Worm (Caenorhabditis elegans) whole organism, mixed stage, embryonic: ENCODE data around the gene fce-2.
A peak's percentile ranks its signal among the peaks of the same experiment; 100 is the strongest.

ENCODE experiments used
- M03D4.4 ChIP-seq: sonication (generic microtip); optimal IDR thresholded peaks from 2 replicates; lab custom pipeline; 2017; ENCODE audit warnings: mild to moderate bottlenecking, missing genetic modification characterization, missing compliant biosample characterization
- bed-3 ChIP-seq: fragments of 200-800 bp; sonication (Bioruptor generic); optimal IDR thresholded peaks from 3 replicates; lab custom pipeline; 2018; ENCODE audit warnings: mild to moderate bottlenecking, missing genetic modification characterization, moderate library complexity, missing compliant biosample characterization
- blmp-1 ChIP-seq: fragments of 150-350 bp; optimal IDR thresholded peaks from 2 replicates; lab custom pipeline; 2014; ENCODE audit warnings: missing biosample characterization, missing genetic modification characterization
- ceh-39 ChIP-seq: fragments of 150-350 bp; optimal IDR thresholded peaks from 2 replicates; lab custom pipeline; 2014; ENCODE audit warnings: missing biosample characterization, missing genetic modification characterization
- ceh-83 ChIP-seq: fragments of 200-800 bp; sonication (Bioruptor generic); optimal IDR thresholded peaks from 2 replicates; lab custom pipeline; 2018; ENCODE audit warnings: mild to moderate bottlenecking, missing genetic modification characterization, missing compliant biosample characterization
- ces-1 ChIP-seq: fragments of 150-350 bp; optimal IDR thresholded peaks from 2 replicates; lab custom pipeline; 2014; ENCODE audit warnings: missing biosample characterization, missing genetic modification reagents, missing genetic modification characterization
- cnd-1 ChIP-seq: fragments of 200-800 bp; sonication (Bioruptor generic); optimal IDR thresholded peaks from 2 replicates; lab custom pipeline; 2018; ENCODE audit warnings: mild to moderate bottlenecking, missing genetic modification characterization, missing compliant biosample characterization
- elt-1 ChIP-seq: sonication (generic microtip); optimal IDR thresholded peaks from 2 replicates; lab custom pipeline; 2017; ENCODE audit warnings: missing genetic modification characterization, mild to moderate bottlenecking, missing compliant biosample characterization, antibody characterized with exemption, moderate library complexity, borderline replicate concordance; ENCODE audit not compliant: insufficient read depth
- elt-3 ChIP-seq: fragments of 150-350 bp; optimal IDR thresholded peaks from 2 replicates; lab custom pipeline; 2014; ENCODE audit warnings: missing biosample characterization, missing genetic modification characterization
- flh-1 ChIP-seq: fragments of 200-800 bp; sonication (Bioruptor generic); optimal IDR thresholded peaks from 2 replicates; lab custom pipeline; 2018; ENCODE audit warnings: mild to moderate bottlenecking, missing genetic modification characterization, moderate library complexity, missing compliant biosample characterization
- hlh-1 ChIP-seq: fragments of 150-350 bp; optimal IDR thresholded peaks from 2 replicates; lab custom pipeline; 2014; ENCODE audit warnings: missing biosample characterization, missing genetic modification reagents, missing genetic modification characterization
- lin-13 ChIP-seq: fragments of 150-350 bp; optimal IDR thresholded peaks from 2 replicates; lab custom pipeline; 2014; ENCODE audit warnings: missing biosample characterization, missing genetic modification characterization
- lin-32 ChIP-seq: fragments of 200-800 bp; sonication (Bioruptor generic); optimal IDR thresholded peaks from 2 replicates; lab custom pipeline; 2018; ENCODE audit warnings: mild to moderate bottlenecking, missing genetic modification characterization, missing compliant biosample characterization
- lsy-2 ChIP-seq: fragments of 150-350 bp; optimal IDR thresholded peaks from 2 replicates; lab custom pipeline; 2014; ENCODE audit warnings: missing biosample characterization, missing genetic modification characterization
- mab-5 ChIP-seq: fragments of 150-350 bp; optimal IDR thresholded peaks from 2 replicates; lab custom pipeline; 2014; ENCODE audit warnings: missing biosample characterization, missing genetic modification characterization
- mep-1 ChIP-seq: fragments of 150-350 bp; optimal IDR thresholded peaks from 2 replicates; lab custom pipeline; 2017; ENCODE audit warnings: missing biosample characterization, missing genetic modification reagents, missing genetic modification characterization, inconsistent platforms
- mls-2 ChIP-seq: sonication (generic microtip); optimal IDR thresholded peaks from 2 replicates; lab custom pipeline; 2016; ENCODE audit warnings: mild to moderate bottlenecking, missing genetic modification characterization, moderate library complexity, missing compliant biosample characterization
- nhr-12 ChIP-seq: fragments of 150-350 bp; optimal IDR thresholded peaks from 2 replicates; lab custom pipeline; 2014; ENCODE audit warnings: missing biosample characterization, missing genetic modification characterization
- nhr-237 ChIP-seq: fragments of 150-350 bp; optimal IDR thresholded peaks from 2 replicates; lab custom pipeline; 2014; ENCODE audit warnings: missing biosample characterization, missing genetic modification characterization
- nhr-28 ChIP-seq: fragments of 150-350 bp; optimal IDR thresholded peaks from 2 replicates; lab custom pipeline; 2014; ENCODE audit warnings: missing biosample characterization, missing genetic modification characterization
- nhr-76 ChIP-seq: sonication (generic microtip); optimal IDR thresholded peaks from 2 replicates; lab custom pipeline; 2017; ENCODE audit warnings: missing biosample characterization, missing genetic modification characterization
- pha-4 ChIP-seq: fragments of 150-350 bp; optimal IDR thresholded peaks from 2 replicates; lab custom pipeline; 2018; ENCODE audit warnings: missing biosample characterization, missing genetic modification reagents, missing genetic modification characterization
- sem-2 ChIP-seq: fragments of 200-800 bp; sonication (Bioruptor generic); optimal IDR thresholded peaks from 2 replicates; lab custom pipeline; 2018; ENCODE audit warnings: mild to moderate bottlenecking, missing genetic modification characterization, missing compliant biosample characterization
- sptf-1 ChIP-seq: sonication (generic microtip); optimal IDR thresholded peaks from 2 replicates; lab custom pipeline; 2017; ENCODE audit warnings: mild to moderate bottlenecking, missing genetic modification characterization, moderate library complexity, missing compliant biosample characterization
- tbx-8 ChIP-seq: fragments of 200-800 bp; sonication (Bioruptor generic); optimal IDR thresholded peaks from 2 replicates; lab custom pipeline; 2018; ENCODE audit warnings: mild to moderate bottlenecking, missing genetic modification characterization, moderate library complexity, missing compliant biosample characterization
- unc-120 ChIP-seq: sonication (generic microtip); optimal IDR thresholded peaks from 2 replicates; lab custom pipeline; 2017; ENCODE audit warnings: missing genetic modification characterization, missing compliant biosample characterization; ENCODE audit not compliant: poor library complexity, severe bottlenecking
- unc-39 ChIP-seq: fragments of 150-350 bp; optimal IDR thresholded peaks from 2 replicates; lab custom pipeline; 2014; ENCODE audit warnings: missing biosample characterization, missing genetic modification characterization
- unc-62 ChIP-seq: fragments of 150-350 bp; optimal IDR thresholded peaks from 2 replicates; lab custom pipeline; 2014; ENCODE audit warnings: missing biosample characterization, missing genetic modification reagents, missing genetic modification characterization
- zip-8 ChIP-seq: fragments of 150-350 bp; optimal IDR thresholded peaks from 2 replicates; lab custom pipeline; 2014; ENCODE audit warnings: missing biosample characterization, missing genetic modification characterization
- ztf-11 ChIP-seq: fragments of 150-350 bp; optimal IDR thresholded peaks from 2 replicates; lab custom pipeline; 2014; ENCODE audit warnings: missing biosample characterization, missing genetic modification characterization

Gene fce-2

ce11 chrV:20460808-20461207 lies 35.7 kb downstream of the fce-2 start, which contains the start of gene B0250.18:
Gene B0250.18, minus strand, starts transcription at chrV:20460908.
- TF ChIP-seq zip-8 (tag; lab: Kevin White, UChicago) (no peak), mep-1 (no peak)
- TF ChIP-seq, all 35 proteins: peak for 0

DNA sequence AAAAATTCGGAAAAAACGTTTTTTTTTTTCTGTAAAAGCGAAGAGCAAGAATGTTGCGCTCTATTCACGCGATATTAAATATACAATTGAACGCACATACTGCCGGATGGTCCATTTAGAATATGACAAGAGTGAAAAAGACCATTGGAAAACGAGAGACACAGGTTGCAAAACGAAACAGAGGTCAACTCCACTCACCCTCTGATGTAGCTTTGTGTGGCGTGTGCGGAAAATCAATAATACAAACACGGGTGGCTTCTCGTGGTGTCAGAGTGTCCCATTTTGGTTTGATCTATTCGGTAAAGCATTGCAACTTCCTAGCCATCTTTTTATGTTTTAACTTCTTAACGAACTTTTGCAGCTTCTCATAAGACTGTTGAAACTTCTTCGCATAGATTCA lies 39.7 kb downstream of the fce-2 start:
- TF ChIP-seq cnd-1 (no peak), ceh-83 (GFP tag; lab: Kevin White, UChicago) (no peak), nhr-237 (tag; lab: Kevin White, UChicago) (no peak), unc-120 (tag; lab: Kevin White, UChicago) (peak; percentile 7), ces-1 (GFP tag; lab: Kevin White, UChicago) (peak; percentile 37), sem-2 (no peak), lin-32 (no peak), ceh-39 (no peak), unc-39 (tag; lab: Kevin White, UChicago) (no peak), bed-3 (GFP tag; lab: Kevin White, UChicago) (no peak), unc-62 (GFP tag; lab: Kevin White, UChicago) (no peak)

DNA sequence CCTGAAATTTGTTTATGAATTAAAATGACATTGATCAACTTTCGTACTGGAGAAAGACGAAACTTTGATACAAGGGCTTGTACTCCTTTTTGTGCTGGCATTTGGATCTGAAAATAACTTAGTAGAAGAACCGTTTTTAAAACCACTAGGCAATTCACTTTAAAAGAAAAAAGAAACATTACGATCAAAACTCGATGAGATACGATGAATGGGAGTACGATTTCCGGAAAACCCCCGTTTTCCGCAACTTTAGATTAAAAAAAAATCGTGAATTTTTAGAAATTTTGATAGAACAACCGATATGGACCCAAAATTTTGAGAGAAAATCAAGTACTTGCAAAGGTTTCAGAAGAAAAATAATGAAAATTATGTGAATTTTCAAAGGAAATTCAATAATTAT lies 45.3 kb downstream of the fce-2 start, which contains the start of gene B0250.8:
Gene B0250.8 (minus strand): TSS at position 101 of the 400 bp plus-strand sequence.
- TF ChIP-seq sptf-1 (tag; lab: Kevin White, UChicago) (no peak), unc-39 (tag; lab: Kevin White, UChicago) (no peak), ceh-39 (no peak), ztf-11 (tag; lab: Kevin White, UChicago) (no peak), nhr-12 (tag; lab: Kevin White, UChicago) (no peak), elt-1 (tag; lab: Kevin White, UChicago) (no peak), sem-2 (no peak), tbx-8 (GFP tag; lab: Kevin White, UChicago) (no peak), nhr-76 (no peak), cnd-1 (no peak), mep-1 (no peak), unc-120 (tag; lab: Kevin White, UChicago) (no peak), M03D4.4 (tag; lab: Kevin White, UChicago) (no peak), mls-2 (no peak), blmp-1 (tag; lab: Kevin White, UChicago) (no peak), nhr-237 (tag; lab: Kevin White, UChicago) (no peak)
- TF ChIP-seq, all 35 proteins: peak for 0

- TF ChIP-seq lin-13 (tag; lab: Kevin White, UChicago) (no peak), ceh-83 (GFP tag; lab: Kevin White, UChicago) (no peak), mab-5 (tag; lab: Kevin White, UChicago) (no peak), nhr-12 (tag; lab: Kevin White, UChicago) (no peak), elt-3 (no peak), ztf-11 (tag; lab: Kevin White, UChicago) (no peak), hlh-1 (no peak), nhr-237 (tag; lab: Kevin White, UChicago) (no peak), unc-120 (tag; lab: Kevin White, UChicago) (no peak), mep-1 (no peak), pha-4 (tag; lab: Kevin White, UChicago) (no peak), nhr-76 (no peak), sem-2 (no peak), mls-2 (no peak), ceh-39 (no peak), flh-1 (GFP tag; lab: Kevin White, UChicago) (no peak), unc-62 (GFP tag; lab: Kevin White, UChicago) (no peak)
Observed at ce11 chrV:20475029-20475428, 49.9 kb downstream of the fce-2 start.

DNA sequence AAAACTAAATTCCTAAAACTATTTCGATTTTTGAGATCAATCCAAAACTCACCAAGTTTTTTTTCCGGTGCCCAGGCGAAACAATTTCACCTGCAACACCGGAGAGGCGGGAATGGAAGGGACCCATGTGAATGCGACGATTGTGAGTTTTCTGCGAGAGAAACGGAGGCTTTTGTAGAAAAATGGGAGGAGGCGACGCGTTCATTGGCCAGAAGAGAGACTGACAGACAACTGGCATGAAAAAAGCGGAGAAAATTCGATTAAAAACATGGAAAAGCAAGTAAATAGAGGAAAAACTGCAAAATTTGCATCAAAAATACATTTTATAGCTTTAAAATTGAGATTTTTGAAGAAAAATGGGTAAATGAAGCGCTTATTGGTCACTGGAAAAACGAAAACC lies 50.7 kb downstream of the fce-2 start, which contains the start of gene B0250.7:
Gene B0250.7 (minus strand): TSS at position 232 of the 400 bp plus-strand sequence.
- TF ChIP-seq elt-3 (no peak), lsy-2 (tag; lab: Kevin White, UChicago) (peak; percentile 76), ceh-83 (GFP tag; lab: Kevin White, UChicago) (no peak), nhr-28 (tag; lab: Kevin White, UChicago) (no peak)

DNA sequence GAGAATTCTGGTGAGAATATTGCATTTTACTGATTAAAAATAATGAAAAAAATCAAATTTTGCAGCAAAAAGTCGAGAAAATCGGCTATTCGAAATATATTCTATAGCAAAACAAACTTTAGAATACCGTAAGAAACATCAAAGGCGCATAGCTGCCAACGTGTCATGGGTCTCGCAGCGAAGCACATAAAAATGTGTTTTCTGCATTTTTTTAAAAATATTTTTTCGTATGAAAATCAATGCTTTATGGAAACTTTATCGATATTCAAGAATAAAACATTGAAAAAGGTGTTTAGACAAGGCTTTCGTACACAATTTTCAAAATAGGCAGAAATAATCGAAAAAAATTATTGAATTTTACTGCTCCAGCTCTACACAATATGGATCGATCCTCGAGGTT lies 51.4 kb downstream of the fce-2 start:
- TF ChIP-seq nhr-28 (tag; lab: Kevin White, UChicago) (no peak), cnd-1 (no peak), bed-3 (GFP tag; lab: Kevin White, UChicago) (no peak), nhr-12 (tag; lab: Kevin White, UChicago) (no peak), sem-2 (no peak), blmp-1 (tag; lab: Kevin White, UChicago) (no peak), flh-1 (GFP tag; lab: Kevin White, UChicago) (no peak), ceh-39 (no peak), zip-8 (tag; lab: Kevin White, UChicago) (no peak), unc-39 (tag; lab: Kevin White, UChicago) (no peak)
- TF ChIP-seq, all 35 proteins: peak for 0
